Worm (Caenorhabditis elegans) whole organism, early embryonic: ENCODE data around the gene npr-41.

Source experiments
- B0310.2 ChIP-seq: sonication (generic microtip); optimal IDR thresholded peaks from 2 replicates; lab custom pipeline; 2016; ENCODE audit warnings: mild to moderate bottlenecking, missing genetic modification characterization, missing compliant biosample characterization
- F13C5.2 ChIP-seq: sonication (generic microtip); optimal IDR thresholded peaks from 2 replicates; lab custom pipeline; 2017; ENCODE audit warnings: mild to moderate bottlenecking, missing genetic modification characterization, inconsistent platforms, missing compliant biosample characterization
- ama-1 ChIP-seq: fragments of 150-350 bp; optimal IDR thresholded peaks from 2 replicates; lab custom pipeline; 2014
- ceh-36 ChIP-seq: sonication (generic microtip); optimal IDR thresholded peaks from 2 replicates; lab custom pipeline; 2016; ENCODE audit warnings: missing genetic modification characterization, inconsistent platforms, missing compliant biosample characterization
- ets-7 ChIP-seq: sonication (generic microtip); optimal IDR thresholded peaks from 2 replicates; lab custom pipeline; 2016; ENCODE audit warnings: missing genotype, missing genetic modification characterization, missing compliant biosample characterization
- flt-1 ChIP-seq: fragments of 200-800 bp; sonication (Bioruptor generic); IDR thresholded peaks from 2 replicates; pipeline ENCODE4 v1.3.6; 2022; ENCODE audit warnings: missing genetic modification characterization, missing compliant biosample characterization
- hmg-4 ChIP-seq: fragments of 200-800 bp; sonication (Bioruptor generic); optimal IDR thresholded peaks from 2 replicates; lab custom pipeline; 2018; ENCODE audit warnings: mild to moderate bottlenecking, missing genetic modification characterization, missing compliant biosample characterization
- hnd-1 ChIP-seq: sonication (generic microtip); optimal IDR thresholded peaks from 2 replicates; lab custom pipeline; 2016; ENCODE audit warnings: missing genetic modification characterization, missing compliant biosample characterization
- scrt-1 ChIP-seq: fragments of 200-800 bp; sonication (Bioruptor generic); IDR thresholded peaks from 2 replicates; pipeline ENCODE4 v1.3.6; 2022; ENCODE audit warnings: missing genetic modification characterization, missing compliant biosample characterization
- sea-1 ChIP-seq: fragments of 200-800 bp; sonication (Bioruptor generic); conservative IDR thresholded peaks from 2 replicates; pipeline ENCODE4 v1.3.6; 2022; ENCODE audit warnings: missing genetic modification characterization, missing compliant biosample characterization
- tbx-11 ChIP-seq: fragments of 200-800 bp; sonication (Bioruptor generic); IDR thresholded peaks from 2 replicates; pipeline ENCODE4 v1.3.6; 2022; ENCODE audit warnings: missing genetic modification characterization, missing compliant biosample characterization
- tra-4 ChIP-seq: sonication (generic microtip); optimal IDR thresholded peaks from 2 replicates; lab custom pipeline; 2017; ENCODE audit warnings: missing genetic modification characterization, missing compliant biosample characterization

ce11 chrII:11497365-11497764 is 13.1 kb upstream of the npr-41 start, which contains the start of gene B0334.5:
- TF ChIP-seq B0310.2 (tag; lab: Kevin White, UChicago) (no peak), ama-1 (lab: Kevin White, UChicago) (no peak), flt-1 (GFP tag; lab: Robert Waterston, UW) (no peak), ets-7 (tag; lab: Kevin White, UChicago) (no peak), tbx-11 (GFP tag; lab: Robert Waterston, UW) (no peak), scrt-1 (GFP tag; lab: Robert Waterston, UW) (no peak), hmg-4 (GFP tag; lab: Kevin White, UChicago) (no peak), tra-4 (tag; lab: Kevin White, UChicago) (no peak), sea-1 (GFP tag; lab: Robert Waterston, UW) (no peak), hnd-1 (tag; lab: Kevin White, UChicago) (no peak), ceh-36 (no peak), F13C5.2 (tag; lab: Kevin White, UChicago) (no peak)
